Fruit fly (Drosophila melanogaster): ENCODE measurements around the gene HP1D3csd.

HP1D3csd gene

dm6 chrX:19224580-19225303 is 34.7 kb downstream of the HP1D3csd start:
- no peak for TF ChIP-seq CG17801 (GFP tag; optimal IDR thresholded peaks at IDR 0.05; ENCODE audit: partially characterized antibody)

- TF ChIP-seq CG17801 (GFP tag; optimal IDR thresholded peaks at IDR 0.05; ENCODE audit: partially characterized antibody): no peak
Observed at dm6 chrX:19225304-19225640, 35.3 kb downstream of the HP1D3csd start.

dm6 chrX:19229855-19230433 is 39.9 kb downstream of the HP1D3csd start:
- TF ChIP-seq CG17801 (GFP tag; optimal IDR thresholded peaks at IDR 0.05; ENCODE audit: partially characterized antibody): no peak

dm6 chrX:19238613-19239012 is 48.6 kb downstream of the HP1D3csd start:
- TF ChIP-seq CG17801 (GFP tag; optimal IDR thresholded peaks at IDR 0.05; ENCODE audit: partially characterized antibody): no peak

dm6 chrX:19239365-19239764 is 49.4 kb downstream of the HP1D3csd start:
- no peak for TF ChIP-seq CG17801 (GFP tag; optimal IDR thresholded peaks at IDR 0.05; ENCODE audit: partially characterized antibody)

- no peak for TF ChIP-seq CG17801 (GFP tag; optimal IDR thresholded peaks at IDR 0.05; ENCODE audit: partially characterized antibody)
Observed at dm6 chrX:19240230-19240839, 50.3 kb downstream of the HP1D3csd start.
